Worm (Caenorhabditis elegans) whole organism, L4/young adult: ENCODE data around the gene fbxb-98.
"Not testable (repeated sequence)": the region's sequence is repeated elsewhere in the genome, so short reads cannot be mapped to it uniquely, and the experiment has no call there.

Experiments used
- W03F9.2 ChIP-seq: fragments of 150-350 bp; optimal IDR thresholded peaks from 2 replicates; lab custom pipeline; 2014; ENCODE audit warnings: missing biosample characterization, missing genetic modification characterization
- dao-5 ChIP-seq: sonication (generic microtip); optimal IDR thresholded peaks from 2 replicates; lab custom pipeline; 2016; ENCODE audit warnings: missing genotype, missing genetic modification characterization, moderate library complexity, missing compliant biosample characterization
- him-1 ChIP-seq: sonication (generic microtip); optimal IDR thresholded peaks from 2 replicates; lab custom pipeline; 2016; ENCODE audit warnings: missing genotype, missing genetic modification reagents, missing genetic modification characterization, missing compliant biosample characterization

The fbxb-98 gene

DNA sequence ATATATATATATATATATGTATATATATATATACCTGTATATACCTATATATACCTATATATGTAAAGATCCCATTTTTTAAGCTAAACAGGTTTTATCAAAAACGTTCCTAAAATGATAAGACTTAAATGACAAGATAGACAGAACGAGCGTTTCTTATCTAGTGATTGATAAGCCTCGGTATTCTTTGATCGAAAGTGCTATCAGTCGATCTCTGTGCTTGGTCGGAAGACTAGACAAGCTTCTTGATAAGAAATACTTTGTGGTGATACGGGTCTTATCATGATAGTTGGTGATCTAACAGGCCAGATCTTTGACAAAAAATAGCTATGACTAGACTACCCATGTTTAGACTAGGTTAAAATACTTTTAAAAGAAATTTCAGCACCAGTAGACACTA, 10.7 kb upstream of the fbxb-98 start:
- TF ChIP-seq dao-5 (no peak), W03F9.2 (no peak), him-1 (tag; lab: Kevin White, UChicago) (no peak)

DNA sequence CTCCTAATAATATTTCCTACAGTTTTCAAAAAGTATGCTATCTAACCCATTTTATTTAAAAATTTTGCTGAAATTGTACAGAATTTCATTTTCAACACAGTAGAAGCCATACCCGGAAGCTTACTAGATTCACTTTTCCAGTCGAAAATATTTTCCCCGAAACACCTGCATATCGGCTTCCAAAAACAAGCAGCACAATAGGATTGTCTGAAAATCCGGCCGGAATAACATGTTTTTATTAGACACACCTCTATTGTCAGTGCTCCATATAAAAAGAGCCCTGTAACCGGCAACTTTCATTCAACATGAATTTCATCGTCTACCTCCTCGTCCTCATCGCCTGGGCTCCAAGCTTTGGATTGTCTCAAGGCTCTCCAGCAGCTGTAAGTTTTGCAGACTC, 9.9 kb upstream of the fbxb-98 start, which contains the start of gene C52E2.2:
Gene C52E2.2, plus strand, starts transcription at position 301 of the 400 bp plus-strand sequence.
- TF ChIP-seq him-1 (tag; lab: Kevin White, UChicago) (no peak), W03F9.2 (no peak), dao-5 (no peak)

DNA sequence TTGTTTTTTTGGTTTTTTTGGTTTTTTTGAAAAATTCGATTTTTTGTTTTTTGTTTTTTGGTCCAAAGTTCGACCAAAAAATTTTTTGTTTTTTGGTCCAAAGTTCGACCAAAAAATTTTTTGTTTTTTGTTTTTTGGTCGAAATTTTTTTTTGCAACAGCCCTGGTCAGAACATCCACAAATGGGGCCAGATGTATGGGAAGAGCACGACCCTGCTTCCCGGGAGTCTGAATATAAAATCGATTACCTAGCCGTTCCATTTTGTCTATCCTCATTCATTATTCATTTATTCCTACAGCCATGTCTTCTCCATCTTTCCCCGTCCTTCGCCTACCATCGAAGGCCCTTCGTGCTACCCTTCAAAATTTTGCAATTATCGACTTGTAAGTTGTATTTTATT, 8.3 kb upstream of the fbxb-98 start, which contains the start of gene fbxb-95:
Gene fbxb-95, plus strand, starts transcription at position 301 of the 400 bp plus-strand sequence.
- TF ChIP-seq him-1 (tag; lab: Kevin White, UChicago); dao-5; W03F9.2: not testable (repeated sequence)

DNA sequence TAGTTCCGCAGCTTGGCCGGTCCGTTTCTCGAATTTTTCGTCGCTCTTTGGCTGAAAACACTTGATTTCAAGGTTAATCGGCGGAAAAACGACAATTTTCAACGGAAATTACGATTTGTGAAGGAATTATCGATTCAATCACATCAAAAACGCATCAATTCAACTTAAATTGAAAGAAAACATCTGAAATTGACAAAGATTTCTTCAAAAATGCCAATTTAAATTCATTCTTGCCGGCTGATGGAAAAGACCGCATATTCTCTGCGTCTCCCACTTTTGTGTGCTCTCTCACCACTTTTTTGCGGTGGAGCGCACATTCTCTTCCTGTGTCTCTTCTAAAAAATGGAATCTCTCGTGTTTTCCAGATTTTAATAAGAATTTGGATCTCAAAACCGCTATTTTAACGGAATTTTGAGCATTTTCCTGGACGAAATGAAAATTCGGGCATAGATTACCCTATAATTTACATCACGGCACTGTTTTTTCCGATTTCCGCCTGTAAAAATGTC, 1.1 kb upstream of the fbxb-98 start, which contains the start of gene C16C4.18:
Gene C16C4.18, minus strand, starts transcription at position 51 of the 509 bp plus-strand sequence.
- TF ChIP-seq dao-5; him-1 (tag; lab: Kevin White, UChicago); W03F9.2: not testable (repeated sequence)

DNA sequence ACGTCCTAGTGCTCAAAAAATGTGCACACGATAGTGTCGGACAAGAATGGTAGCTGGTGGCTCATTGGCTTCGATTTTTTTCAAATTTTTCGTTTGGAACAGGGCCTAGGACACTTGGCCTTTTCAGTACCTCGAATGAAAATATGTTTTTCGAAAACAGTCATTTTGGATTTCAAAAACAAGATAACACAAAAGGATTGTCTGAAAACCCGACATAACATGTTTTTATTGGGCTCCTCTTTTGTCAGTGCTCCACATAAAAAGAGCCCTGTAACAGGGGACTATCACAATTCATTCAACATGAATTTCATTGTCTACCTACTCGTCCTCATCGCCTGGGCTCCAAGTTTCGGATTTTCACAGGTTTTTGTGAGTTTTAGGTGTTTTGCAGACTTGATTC, 1.8 kb downstream of the fbxb-98 start, which contains the start of gene C16C4.17:
Gene C16C4.17, plus strand, starts transcription at position 301 of the 400 bp plus-strand sequence.
- TF ChIP-seq W03F9.2 (no peak), dao-5 (no peak), him-1 (tag; lab: Kevin White, UChicago) (no peak)

DNA sequence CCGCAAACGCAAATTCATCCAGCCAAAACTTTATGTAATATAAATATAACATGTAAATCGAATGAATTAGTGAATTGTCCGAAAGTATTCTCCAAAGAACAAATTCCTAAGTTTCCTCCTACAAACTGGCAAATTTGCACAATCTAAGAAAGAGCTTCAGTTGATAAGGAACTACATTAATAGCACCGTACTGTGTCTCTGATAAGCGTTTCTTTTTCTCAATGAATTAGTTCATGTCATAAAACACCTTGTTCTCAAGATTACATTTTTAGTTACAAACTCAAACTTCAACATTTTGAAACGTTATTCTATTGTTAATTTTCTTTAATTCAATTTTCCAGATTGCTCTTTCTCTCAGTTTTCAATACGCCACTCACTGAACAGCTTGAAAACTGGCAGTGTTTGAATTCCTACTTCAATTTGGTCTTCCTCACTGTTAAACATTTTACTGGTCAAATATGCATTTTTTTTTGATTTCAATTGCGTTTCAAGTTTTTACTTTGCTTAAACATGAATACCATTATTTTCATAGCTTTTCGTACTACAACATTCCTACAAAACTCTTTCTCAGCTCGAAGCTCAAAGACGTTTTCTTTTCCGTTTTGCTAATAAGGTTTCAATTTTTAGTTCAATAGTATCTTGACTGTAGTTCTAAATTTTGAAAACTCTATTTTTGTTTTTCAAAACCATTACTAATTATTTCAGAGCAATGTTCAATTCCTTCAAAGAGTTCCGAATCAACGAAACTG, 3.4 kb downstream of the fbxb-98 start, which contains the start of gene math-15:
Gene math-15, plus strand, starts transcription at position 699 of the 749 bp plus-strand sequence.
- TF ChIP-seq dao-5 (no peak), him-1 (tag; lab: Kevin White, UChicago) (no peak), W03F9.2 (no peak)

DNA sequence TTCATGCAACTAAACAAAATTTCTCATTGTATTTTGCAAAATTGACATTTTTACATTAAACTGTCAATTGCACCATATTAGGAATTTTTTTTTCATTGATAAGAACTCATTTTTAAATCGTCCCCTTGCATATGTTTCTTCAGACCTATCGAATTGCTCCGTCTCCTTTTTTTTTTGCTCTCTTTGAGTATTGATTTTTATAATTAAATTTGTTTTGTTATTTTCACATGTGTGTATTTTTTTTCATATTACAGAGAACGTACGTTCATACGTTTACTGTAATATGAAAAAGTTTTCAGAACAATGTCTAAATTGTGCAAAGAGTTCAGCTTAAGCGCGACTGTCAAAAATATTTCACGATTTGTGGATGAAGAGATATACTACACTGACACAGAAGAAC, 6.7 kb downstream of the fbxb-98 start, which contains the start of gene math-14:
Gene math-14, plus strand, starts transcription at position 301 of the 400 bp plus-strand sequence.
- TF ChIP-seq dao-5 (no peak), W03F9.2 (no peak), him-1 (tag; lab: Kevin White, UChicago) (no peak)

DNA sequence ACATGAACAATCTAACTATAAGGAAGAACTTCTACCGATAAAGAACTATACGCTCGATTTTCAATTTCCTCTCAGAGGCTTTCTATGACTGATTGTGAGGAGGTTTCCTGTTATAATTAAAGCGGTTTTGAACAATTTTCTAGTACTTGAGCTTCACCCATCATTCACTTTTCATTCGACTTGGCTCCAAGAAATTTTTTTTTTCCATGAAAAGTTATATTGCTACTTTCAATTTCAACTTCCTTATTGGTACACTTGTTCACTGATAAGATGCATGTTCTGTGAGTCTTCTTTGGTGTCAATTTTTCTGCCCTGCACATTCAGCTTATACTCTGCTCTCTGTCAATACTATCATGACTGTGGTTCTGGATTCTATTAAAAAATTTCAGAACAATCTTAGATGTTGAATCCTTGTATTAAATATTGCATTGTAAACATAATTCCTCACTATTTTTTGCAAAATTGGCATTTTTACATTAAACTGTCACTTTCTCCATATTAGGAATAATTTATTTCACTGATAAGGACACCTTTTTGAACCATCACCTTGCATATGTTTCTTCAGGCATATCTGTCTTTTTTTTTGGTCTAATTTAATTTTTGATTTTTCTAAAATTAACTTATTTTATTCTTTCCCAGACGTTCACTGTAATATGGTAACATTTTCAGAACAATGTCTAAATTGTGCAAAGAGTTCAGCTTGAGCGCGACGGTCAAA, 8.6 kb downstream of the fbxb-98 start, which contains the start of gene math-10:
Gene math-10, plus strand, starts transcription at position 668 of the 718 bp plus-strand sequence.
- TF ChIP-seq W03F9.2 = no peak
- TF ChIP-seq dao-5 = no peak
- no peak for TF ChIP-seq him-1 (tag; lab: Kevin White, UChicago)

DNA sequence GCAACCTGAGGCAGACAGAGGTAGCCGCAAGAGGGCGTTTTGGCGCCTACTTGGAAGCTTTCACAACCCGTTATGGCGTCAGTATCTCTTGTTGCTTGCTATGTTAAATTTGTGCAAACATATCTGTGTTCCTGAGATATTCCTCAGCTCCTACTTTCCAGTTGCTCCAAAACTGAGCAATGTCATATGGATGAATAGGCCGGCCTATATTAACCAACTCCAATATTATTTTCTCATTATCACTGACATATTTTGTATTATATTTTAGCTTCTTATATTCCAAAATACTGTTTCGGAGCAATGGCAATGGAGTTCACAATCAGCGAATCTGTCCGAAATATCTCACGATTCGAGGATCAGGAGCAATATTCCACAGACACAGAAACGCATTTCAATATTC, 13.2 kb downstream of the fbxb-98 start, which contains the start of gene math-13:
Gene math-13, plus strand, starts transcription at position 301 of the 400 bp plus-strand sequence.
- TF ChIP-seq him-1 (tag; lab: Kevin White, UChicago) (no peak), W03F9.2 (no peak), dao-5 (no peak)

DNA sequence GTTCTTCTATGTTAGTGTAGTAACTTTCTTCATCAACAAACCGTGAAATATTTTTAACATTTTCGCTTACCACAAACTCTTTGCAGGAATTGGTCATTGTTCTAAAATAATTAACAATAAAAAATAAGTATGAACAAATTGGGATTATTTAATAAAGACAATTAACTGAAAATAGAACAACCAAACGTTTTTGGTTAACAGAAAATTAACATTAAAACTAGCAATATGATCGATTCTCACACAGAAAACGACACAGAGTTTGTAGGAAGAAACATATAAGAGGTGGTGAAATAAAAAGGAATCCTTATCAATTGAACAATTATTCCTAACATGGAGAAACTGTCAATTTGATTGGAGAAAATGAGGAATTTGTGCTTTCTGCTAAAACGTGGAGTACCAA, 16.2 kb downstream of the fbxb-98 start, which contains the start of gene math-16:
Gene math-16, minus strand, starts transcription at position 101 of the 400 bp plus-strand sequence.
- TF ChIP-seq W03F9.2 (no peak), dao-5 (no peak), him-1 (tag; lab: Kevin White, UChicago) (no peak)

DNA sequence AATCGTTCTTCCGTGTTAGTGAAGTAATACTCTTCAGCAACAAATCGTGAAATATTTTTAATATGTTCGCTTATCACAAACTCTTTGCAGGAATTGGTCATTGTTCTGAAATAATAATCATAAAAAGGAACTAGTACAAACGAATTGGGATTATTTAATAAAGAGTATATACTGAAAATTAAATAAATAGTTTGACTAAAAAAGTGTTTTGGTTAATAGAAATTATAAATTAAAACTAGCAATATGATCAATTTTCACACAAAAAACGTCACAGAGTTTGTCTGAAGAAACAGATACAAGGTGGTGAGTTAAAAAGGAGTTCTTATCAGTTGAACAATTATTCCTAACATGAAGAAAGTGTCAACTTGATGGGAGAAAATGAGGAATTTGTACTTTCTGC, 20.3 kb downstream of the fbxb-98 start, which contains the start of gene math-5:
Gene math-5, minus strand, starts transcription at position 101 of the 400 bp plus-strand sequence.
- TF ChIP-seq dao-5 = no peak
- no peak for TF ChIP-seq W03F9.2
- no peak for TF ChIP-seq him-1 (tag; lab: Kevin White, UChicago)

DNA sequence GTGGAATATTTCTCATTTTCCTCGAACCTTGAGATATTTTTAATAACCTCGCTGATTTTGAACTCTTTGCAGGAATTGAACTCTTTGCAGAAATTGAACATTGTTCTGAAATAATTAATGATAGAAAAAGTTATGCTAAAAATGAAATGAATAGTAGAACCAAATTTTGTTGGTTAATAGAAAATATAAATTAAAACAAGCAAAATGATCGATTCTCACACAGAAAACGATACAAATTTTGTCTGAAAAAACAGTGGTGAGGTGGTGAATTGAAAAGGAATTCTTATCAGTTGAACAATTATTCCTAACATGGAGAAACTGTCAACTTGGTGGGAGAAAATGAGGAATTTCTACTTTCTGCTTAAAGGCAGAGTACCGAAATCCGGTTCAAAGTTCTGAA, 22.2 kb downstream of the fbxb-98 start, which contains the start of gene math-6:
Gene math-6, minus strand, starts transcription at position 101 of the 400 bp plus-strand sequence.
- TF ChIP-seq him-1 (tag; lab: Kevin White, UChicago) (no peak), dao-5 (no peak), W03F9.2 (no peak)

DNA sequence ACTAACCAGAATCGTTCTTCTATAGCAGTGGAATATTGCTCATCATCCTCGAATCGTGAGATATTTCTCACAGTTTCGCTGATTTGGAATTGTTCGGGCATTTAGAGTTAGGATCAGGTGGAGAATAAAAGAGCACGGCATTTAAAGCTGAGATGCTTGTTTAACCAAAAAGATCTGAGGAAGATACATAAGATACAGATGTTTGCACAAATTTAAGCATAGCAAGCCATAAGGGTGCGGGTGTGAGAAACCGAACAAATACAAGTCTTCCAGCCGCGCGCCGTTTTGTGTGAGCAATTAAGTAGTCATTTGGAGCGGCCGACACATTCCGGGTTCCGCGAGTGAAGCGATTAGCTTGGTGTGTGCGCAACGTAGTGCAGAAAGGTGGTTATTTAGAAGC, 23.9 kb downstream of the fbxb-98 start, which contains the start of gene math-7:
Gene math-7, minus strand, starts transcription at position 101 of the 400 bp plus-strand sequence.
- TF ChIP-seq W03F9.2 (no peak), him-1 (tag; lab: Kevin White, UChicago) (no peak), dao-5 (no peak)

DNA sequence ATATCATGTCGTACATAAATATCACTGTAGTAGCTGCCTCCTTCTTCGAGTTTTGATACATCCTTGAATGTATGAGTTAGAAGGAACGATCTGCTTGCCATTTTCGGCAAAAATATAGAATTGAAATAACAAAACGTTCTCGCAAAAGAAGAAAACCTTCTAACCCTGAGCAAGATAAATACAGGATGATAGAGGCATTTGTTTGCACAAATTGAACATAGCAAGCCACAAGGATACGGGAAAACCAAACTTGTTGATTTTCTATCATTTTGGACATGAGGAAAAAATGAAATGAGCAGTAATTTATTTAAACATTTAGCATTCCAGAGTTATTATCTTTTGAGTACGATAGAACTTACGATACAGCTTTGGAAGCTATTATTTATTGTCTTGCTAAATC, 26.6 kb downstream of the fbxb-98 start, which contains the start of gene math-8:
Gene math-8, minus strand, starts transcription at position 101 of the 400 bp plus-strand sequence.
- TF ChIP-seq dao-5 = no peak
- TF ChIP-seq W03F9.2 = no peak
- TF ChIP-seq him-1 (tag; lab: Kevin White, UChicago) = no peak
